Fruit fly (Drosophila melanogaster): ENCODE measurements around the gene CG32102.

CG32102 gene

DNA sequence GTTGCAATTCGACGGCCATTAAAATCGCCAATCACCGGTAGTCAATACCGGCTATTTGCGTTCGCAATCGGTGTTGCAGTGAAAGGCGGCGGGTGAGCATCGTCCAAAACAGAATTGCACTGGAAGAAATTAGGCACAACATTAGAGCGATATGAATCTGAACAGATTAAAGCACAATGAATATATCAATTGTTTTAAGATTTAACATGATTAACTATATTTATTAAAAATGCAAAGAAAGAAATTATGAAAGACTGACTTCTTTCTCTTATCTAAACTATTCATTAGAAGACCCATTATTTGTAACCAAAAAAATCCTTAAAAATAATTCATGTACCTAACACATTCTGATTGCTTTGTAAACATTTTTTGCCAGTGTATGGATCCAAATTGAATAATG, 22.1 kb downstream of the CG32102 start:
- TF ChIP-seq CG8159 (tag; optimal IDR thresholded peaks at IDR 0.05) (peak; percentile 16), CG13204 (GFP tag; optimal IDR thresholded peaks at IDR 0.05) (no peak)

DNA sequence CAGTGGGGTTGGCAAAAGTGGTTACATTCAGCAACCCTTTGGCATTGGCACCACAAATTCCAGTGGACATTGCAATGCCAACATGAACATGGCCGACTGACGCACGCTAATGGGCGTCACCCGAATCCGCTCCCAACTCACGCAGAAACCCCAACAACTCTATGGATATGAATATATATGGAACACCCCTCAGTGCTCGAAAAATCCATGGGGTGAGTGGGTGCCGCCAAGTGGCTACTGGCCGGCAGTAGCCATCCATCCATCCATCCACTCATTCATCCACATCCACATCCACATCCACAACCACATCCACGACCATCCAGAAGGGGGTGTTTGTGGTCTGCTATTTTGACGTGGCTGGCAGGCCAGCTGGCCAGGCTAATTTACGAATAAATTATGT, 22.5 kb downstream of the CG32102 start:
- no peak for TF ChIP-seq CG4496 (GFP tag; IDR thresholded peaks at IDR 0.05)
- no peak for TF ChIP-seq CG12605 (GFP tag; IDR thresholded peaks at IDR 0.05)
- TF ChIP-seq CG9948 (tag; optimal IDR thresholded peaks at IDR 0.05), result no peak
- no peak for TF ChIP-seq CG8159 (tag; optimal IDR thresholded peaks at IDR 0.05)
- TF ChIP-seq Ets98B (GFP tag; IDR thresholded peaks at IDR 0.05), result no peak
- TF ChIP-seq Pif1B (GFP tag; optimal IDR thresholded peaks at IDR 0.05), result no peak
- no peak for TF ChIP-seq EcR (GFP tag; optimal IDR thresholded peaks at IDR 0.05)
- no peak for TF ChIP-seq Snoo (tag; optimal IDR thresholded peaks at IDR 0.05)
- no peak for TF ChIP-seq CG10348 (GFP tag; IDR thresholded peaks at IDR 0.05)
- no peak for TF ChIP-seq CG14655 (GFP tag; optimal IDR thresholded peaks at IDR 0.05)
- no peak for TF ChIP-seq CG13204 (GFP tag; optimal IDR thresholded peaks at IDR 0.05)
- no peak for TF ChIP-seq CG34367 (tag; optimal IDR thresholded peaks at IDR 0.05)
- TF ChIP-seq fd96Ca (GFP tag; IDR thresholded peaks at IDR 0.05), result no peak
- TF ChIP-seq CG15710 (tag; optimal IDR thresholded peaks at IDR 0.05), result no peak
- TF ChIP-seq D1 (tag; optimal IDR thresholded peaks at IDR 0.05), result no peak

DNA sequence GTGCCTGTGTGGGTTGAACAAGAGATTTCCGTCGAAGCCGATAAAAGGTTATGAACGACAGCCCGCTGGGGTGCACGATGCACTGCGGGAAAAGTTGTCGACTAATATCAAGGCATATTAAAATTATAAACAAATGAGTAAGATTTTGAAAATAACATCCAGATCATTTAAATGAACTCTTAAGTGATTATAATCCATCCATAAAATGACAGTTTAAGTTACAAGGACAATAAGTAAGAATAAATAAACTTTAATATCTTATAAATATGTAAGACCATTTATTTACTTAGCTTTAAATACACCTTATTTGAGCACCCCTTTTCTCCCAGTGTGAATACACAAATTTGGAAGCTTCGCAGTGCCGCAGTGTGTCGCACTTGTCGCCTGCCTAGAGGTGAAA, 25.5 kb downstream of the CG32102 start:
- TF ChIP-seq CG13204 (GFP tag; optimal IDR thresholded peaks at IDR 0.05), result no peak
- TF ChIP-seq CG8159 (tag; optimal IDR thresholded peaks at IDR 0.05), result peak; percentile 36

DNA sequence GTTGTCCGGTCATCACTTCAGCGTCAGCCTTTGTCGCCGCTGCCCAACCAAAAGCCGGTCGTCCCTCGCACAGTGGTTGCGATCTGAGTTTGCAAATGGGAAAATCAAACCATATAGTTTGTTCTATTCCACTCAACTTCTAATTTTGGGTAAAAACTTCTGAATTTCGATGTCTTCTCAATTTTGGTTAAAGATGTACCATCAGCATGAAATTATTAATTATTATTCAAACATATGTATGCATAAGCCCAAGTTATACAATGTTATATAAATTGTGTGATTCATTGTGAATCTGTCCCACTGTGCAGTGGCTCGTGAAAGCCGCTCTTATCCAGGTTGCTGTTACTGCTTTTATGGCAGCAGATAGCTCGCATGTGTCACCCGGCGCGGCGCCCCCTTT, 27.0 kb downstream of the CG32102 start:
- TF ChIP-seq Ets98B (GFP tag; IDR thresholded peaks at IDR 0.05) (no peak), Pif1B (GFP tag; optimal IDR thresholded peaks at IDR 0.05) (peak; percentile 57), rn (GFP tag; IDR thresholded peaks at IDR 0.05) (no peak), CG15710 (tag; optimal IDR thresholded peaks at IDR 0.05) (peak; percentile 74), CG14655 (GFP tag; optimal IDR thresholded peaks at IDR 0.05) (peak; percentile 65), Snoo (tag; optimal IDR thresholded peaks at IDR 0.05) (peak; percentile 56), CG9948 (tag; optimal IDR thresholded peaks at IDR 0.05) (peak; percentile 37), gl (tag; optimal IDR thresholded peaks at IDR 0.05) (no peak), EcR (GFP tag; optimal IDR thresholded peaks at IDR 0.05) (peak; percentile 13), CG12605 (GFP tag; IDR thresholded peaks at IDR 0.05) (no peak), Pif1A (GFP tag; optimal IDR thresholded peaks at IDR 0.05) (peak; percentile 50), CG34367 (tag; optimal IDR thresholded peaks at IDR 0.05) (peak; percentile 53), CG13204 (GFP tag; optimal IDR thresholded peaks at IDR 0.05) (peak; percentile 43), CG8301 (tag; optimal IDR thresholded peaks at IDR 0.05) (peak; percentile 54), CG10348 (GFP tag; IDR thresholded peaks at IDR 0.05) (no peak), fd96Ca (GFP tag; IDR thresholded peaks at IDR 0.05) (no peak), CG32121 (GFP tag; IDR thresholded peaks at IDR 0.05) (no peak), CG17806 (tag; optimal IDR thresholded peaks at IDR 0.05) (peak; percentile 63), CG8159 (tag; optimal IDR thresholded peaks at IDR 0.05) (peak; percentile 82), CG4496 (GFP tag; IDR thresholded peaks at IDR 0.05) (peak; percentile 10; the same call in 1 of the 3 replicates)

DNA sequence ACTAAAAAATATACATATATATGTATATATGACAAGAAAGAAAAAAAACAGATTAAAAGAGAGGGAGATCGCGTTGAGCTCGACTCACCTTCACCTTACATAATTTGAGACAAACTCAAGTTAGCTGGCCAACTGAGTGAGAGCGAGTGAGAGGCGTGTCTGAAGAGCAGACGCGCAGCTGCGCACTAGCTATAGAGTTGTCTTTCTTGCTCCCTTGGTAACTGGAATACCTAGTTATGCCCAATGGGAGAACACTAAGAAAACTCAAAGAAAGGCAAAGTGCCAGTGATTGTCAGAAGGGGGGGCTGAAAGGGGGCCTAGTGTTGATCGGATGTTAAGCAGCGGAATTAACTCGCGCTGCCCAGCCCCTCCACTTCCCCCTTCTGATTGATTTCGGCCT, 35.2 kb downstream of the CG32102 start:
- TF ChIP-seq CG8159 (tag; optimal IDR thresholded peaks at IDR 0.05) (no peak), CG32121 (GFP tag; IDR thresholded peaks at IDR 0.05) (no peak), CG13204 (GFP tag; optimal IDR thresholded peaks at IDR 0.05) (no peak), D1 (tag; optimal IDR thresholded peaks at IDR 0.05) (no peak), gl (tag; optimal IDR thresholded peaks at IDR 0.05) (no peak), CG14655 (GFP tag; optimal IDR thresholded peaks at IDR 0.05) (no peak), CG17806 (tag; optimal IDR thresholded peaks at IDR 0.05) (no peak), Ets98B (GFP tag; IDR thresholded peaks at IDR 0.05) (no peak), Pif1A (GFP tag; optimal IDR thresholded peaks at IDR 0.05) (no peak), CG9948 (tag; optimal IDR thresholded peaks at IDR 0.05) (no peak), EcR (GFP tag; optimal IDR thresholded peaks at IDR 0.05) (no peak), CG34367 (tag; optimal IDR thresholded peaks at IDR 0.05) (no peak), CG15710 (tag; optimal IDR thresholded peaks at IDR 0.05) (no peak), CG4496 (GFP tag; IDR thresholded peaks at IDR 0.05) (no peak), Pif1B (GFP tag; optimal IDR thresholded peaks at IDR 0.05) (no peak), fd96Ca (GFP tag; IDR thresholded peaks at IDR 0.05) (no peak)

DNA sequence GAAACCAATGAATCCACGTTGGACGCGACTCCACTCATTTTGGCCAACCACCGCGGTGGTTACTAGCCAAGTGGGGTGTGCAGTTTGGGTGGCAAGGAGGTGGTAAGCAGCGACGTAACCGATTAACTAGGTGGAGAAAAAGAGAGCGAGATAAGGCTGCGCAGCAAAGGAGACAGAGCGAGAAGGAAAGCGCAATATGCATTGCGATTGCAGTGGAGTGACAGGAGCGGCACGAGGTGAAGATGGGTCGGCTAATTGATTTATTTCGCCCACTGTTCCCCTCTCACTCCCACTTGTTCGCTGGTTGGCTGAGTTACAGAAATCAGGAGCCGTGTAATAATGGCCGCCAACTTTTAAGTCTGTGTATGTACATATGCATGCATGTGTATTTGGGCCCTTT, 35.9 kb downstream of the CG32102 start:
- TF ChIP-seq fd96Ca (GFP tag; IDR thresholded peaks at IDR 0.05), result 0 out of 3 replicates have a peak, but pooled peaks have one; percentile 31
- no peak for TF ChIP-seq D1 (tag; optimal IDR thresholded peaks at IDR 0.05)

DNA sequence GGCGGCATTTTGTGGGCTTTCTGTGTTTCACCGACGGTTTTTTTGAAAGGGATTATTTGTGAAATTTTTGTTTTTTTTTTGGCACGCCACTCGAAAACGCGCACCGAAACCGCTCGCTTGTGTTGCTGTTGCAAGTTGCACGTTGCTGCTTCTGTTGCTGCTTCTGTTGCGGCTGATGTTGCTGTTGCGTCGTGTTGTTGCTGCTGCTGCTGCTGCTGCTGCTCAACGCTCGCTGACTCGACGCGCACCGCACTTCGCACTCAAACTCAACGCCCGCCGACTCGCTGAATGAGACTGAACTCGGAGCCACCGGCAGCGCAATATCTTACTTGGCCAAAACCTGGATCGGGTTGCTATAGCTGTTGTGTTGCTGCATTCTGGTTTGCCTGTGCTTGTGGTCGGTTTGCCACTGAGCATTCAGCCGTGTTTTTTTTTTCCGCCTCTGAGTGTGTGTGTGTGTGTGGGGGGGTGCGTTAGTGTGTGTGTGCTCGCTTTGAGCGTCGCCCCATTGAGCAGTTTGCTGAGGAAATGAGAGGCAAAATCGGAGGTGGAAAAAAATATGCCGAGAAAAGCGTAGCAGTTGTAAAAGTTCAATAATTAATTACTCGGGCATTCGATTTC, 37.1 kb downstream of the CG32102 start, which contains the start of gene toe:
TSS of gene toe (minus strand) at position 277 of the 621 bp plus-strand sequence.
- TF ChIP-seq Snoo (tag; optimal IDR thresholded peaks at IDR 0.05), result no peak
- TF ChIP-seq CG34367 (tag; optimal IDR thresholded peaks at IDR 0.05), result no peak
- TF ChIP-seq CG12605 (GFP tag; IDR thresholded peaks at IDR 0.05), result no peak
- no peak for TF ChIP-seq CG13204 (GFP tag; optimal IDR thresholded peaks at IDR 0.05)
- TF ChIP-seq EcR (GFP tag; optimal IDR thresholded peaks at IDR 0.05), result no peak
- no peak for TF ChIP-seq CG4496 (GFP tag; IDR thresholded peaks at IDR 0.05)
- no peak for TF ChIP-seq CG32121 (GFP tag; IDR thresholded peaks at IDR 0.05)
- no peak for TF ChIP-seq Ets98B (GFP tag; IDR thresholded peaks at IDR 0.05)
- no peak for TF ChIP-seq CG17806 (tag; optimal IDR thresholded peaks at IDR 0.05)
- TF ChIP-seq CG8159 (tag; optimal IDR thresholded peaks at IDR 0.05), result no peak
- TF ChIP-seq CG10348 (GFP tag; IDR thresholded peaks at IDR 0.05), result no peak
- TF ChIP-seq CG14655 (GFP tag; optimal IDR thresholded peaks at IDR 0.05), result no peak
- no peak for TF ChIP-seq Pif1A (GFP tag; optimal IDR thresholded peaks at IDR 0.05)
- TF ChIP-seq CG9948 (tag; optimal IDR thresholded peaks at IDR 0.05), result no peak
- no peak for TF ChIP-seq fd96Ca (GFP tag; IDR thresholded peaks at IDR 0.05)
